Fruit fly (Drosophila melanogaster) whole organism, larva: ENCODE measurements around the gene CG3819.

Source experiments
- noc ChIP-seq: fragments of 200-800 bp; sonication (Bioruptor generic); optimal IDR thresholded peaks from 3 replicates; lab custom pipeline; 2019; ENCODE audit warnings: missing biosample characterization, mild to moderate bottlenecking, missing genetic modification characterization, moderate library complexity

Gene CG3819

DNA sequence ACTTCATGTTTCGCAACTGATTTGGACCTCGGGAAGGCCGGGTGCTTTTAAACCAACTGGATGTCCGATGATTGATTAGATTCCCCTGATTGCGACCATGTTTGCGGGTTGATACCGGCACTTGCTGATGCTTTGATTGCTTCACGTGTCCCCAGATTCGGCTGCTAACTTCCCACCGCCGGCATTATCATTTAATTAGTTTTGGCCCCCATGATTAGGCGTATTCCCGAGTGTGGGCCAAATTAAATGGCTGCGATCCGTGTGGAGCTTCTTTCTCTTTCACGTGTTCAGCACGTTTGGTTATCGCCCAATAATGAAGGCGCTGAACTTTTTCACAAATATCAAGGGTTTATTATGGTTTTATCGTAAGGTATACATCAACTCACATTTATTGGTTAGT lies at the start of gene CG3819:
Gene CG3819 (minus strand): TSS at position 23 of the 400 bp plus-strand sequence.
- TF ChIP-seq noc = no peak

dm6 chr3L:18968193-18968969 lies 46.5 kb upstream of the CG3819 start:
- no peak for TF ChIP-seq noc

DNA sequence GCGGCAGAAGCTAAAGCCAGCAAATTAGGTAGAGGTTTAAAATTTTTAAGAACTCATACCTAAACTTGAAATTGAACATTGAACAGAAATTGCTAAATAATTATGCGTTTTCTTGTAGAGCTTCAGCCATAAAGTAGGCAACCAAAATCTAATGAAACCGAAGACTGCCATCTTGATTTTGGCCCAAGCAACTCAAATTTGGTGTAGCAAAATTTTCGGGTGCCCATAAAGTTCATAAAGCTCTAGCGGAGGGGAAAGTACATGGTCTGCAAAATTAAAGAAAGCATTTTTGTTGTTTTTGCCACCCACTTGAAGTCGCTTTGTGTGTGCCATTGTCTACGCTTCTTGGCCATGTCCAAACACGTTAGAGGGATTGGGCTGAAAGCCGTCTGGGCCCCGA lies 35.1 kb upstream of the CG3819 start:
- no peak for TF ChIP-seq noc

DNA sequence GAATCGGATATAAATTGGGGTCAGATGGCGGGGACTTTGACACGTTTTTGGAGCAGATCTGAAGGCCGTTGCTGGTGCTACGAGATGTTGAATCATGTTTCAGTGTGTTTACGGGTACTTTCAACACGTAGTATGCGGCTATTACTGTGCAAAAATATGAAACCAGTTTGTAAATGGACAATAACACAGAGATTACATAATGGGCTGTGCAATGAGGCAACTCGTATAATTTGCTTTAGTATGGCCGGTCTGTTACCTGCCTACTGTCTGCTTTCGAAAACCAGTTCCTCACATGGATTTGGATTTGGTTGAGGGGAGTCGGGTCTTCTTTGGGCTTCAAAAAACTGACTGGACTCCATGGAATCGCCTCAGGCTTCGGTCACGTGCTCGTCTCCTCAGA lies 30.5 kb upstream of the CG3819 start:
- TF ChIP-seq noc = no peak

DNA sequence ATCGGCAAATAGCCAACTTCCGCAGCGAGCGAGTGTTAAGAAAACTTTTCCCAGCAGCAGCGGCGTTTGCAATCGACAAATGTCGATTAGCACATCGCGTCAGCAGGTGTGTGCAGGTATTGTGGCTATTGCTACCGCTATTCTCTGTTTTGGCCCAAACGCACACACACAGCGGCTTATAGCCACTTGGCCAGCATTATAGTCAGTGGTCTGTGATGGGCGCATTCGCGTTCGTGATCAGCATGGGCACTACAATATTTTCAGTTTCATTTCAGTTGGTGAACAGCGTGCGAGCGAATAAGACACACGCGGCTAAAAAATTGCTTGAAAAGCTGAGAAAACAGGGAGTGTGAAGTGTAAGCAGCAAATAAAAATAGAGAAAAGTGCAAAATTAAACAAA lies 28.5 kb upstream of the CG3819 start, which contains the start of gene CG6836:
Gene CG6836 (plus strand): TSS at position 271 of the 400 bp plus-strand sequence.
- no peak for TF ChIP-seq noc

DNA sequence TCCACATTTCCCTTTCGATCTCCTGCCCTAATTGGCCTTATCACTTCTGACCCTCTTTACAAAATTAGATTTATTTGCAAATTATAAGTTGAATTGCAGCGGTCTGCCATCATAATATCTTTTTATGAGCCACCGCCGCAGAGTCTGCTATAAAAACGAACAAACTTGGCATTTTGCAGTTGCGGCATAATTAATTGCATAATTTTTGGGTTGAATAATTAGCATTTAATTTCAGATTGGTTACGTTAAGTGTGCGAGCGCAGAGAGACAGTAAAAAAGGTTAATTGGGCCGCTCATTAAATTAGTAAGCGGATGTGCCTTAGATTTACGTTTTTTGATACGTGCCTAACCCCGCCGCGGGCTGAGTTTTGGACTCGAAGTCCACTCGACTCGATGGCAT lies 27.2 kb upstream of the CG3819 start:
- no peak for TF ChIP-seq noc

DNA sequence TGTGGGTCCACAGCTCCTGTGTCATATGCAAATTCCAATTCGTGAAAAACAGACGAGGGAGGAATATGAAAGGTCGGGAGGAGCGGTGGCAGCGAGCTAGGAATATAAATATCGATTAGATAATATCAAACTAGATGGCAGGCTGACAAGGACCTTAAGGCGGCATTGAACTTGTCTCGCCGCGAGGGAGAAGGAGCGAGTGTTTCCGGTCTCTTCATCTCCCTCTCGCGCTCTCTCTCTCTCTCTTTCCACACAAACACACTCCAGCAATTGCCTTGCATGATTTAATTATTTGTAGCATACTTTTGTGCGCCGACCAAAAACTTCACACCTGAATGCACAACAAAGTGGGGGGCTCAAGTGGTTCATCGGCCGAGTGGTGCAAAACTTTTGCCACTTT lies 25.0 kb upstream of the CG3819 start:
- no peak for TF ChIP-seq noc

DNA sequence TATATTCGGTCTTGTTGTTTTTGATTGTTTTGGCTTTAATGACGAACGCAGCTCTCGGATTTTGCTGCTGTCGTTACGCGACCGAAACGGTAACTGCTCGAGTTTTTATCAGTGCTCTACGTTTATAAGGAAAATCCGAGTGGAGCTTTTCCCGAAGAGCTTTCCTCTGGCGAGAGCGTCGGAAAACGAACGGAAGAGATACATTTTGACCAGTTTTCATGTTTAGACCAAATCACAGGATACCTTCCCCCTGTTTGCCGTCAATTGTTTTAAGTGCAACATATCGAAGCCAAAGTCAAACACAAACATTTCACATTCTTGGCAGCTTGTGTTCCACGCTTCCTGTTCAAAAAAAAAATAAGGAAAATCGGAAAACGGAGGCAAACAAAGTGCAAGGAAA lies 24.0 kb upstream of the CG3819 start, which contains the start of gene CG32204:
Gene CG32204 (minus strand): TSS at position 101 of the 400 bp plus-strand sequence.
- TF ChIP-seq noc = no peak

DNA sequence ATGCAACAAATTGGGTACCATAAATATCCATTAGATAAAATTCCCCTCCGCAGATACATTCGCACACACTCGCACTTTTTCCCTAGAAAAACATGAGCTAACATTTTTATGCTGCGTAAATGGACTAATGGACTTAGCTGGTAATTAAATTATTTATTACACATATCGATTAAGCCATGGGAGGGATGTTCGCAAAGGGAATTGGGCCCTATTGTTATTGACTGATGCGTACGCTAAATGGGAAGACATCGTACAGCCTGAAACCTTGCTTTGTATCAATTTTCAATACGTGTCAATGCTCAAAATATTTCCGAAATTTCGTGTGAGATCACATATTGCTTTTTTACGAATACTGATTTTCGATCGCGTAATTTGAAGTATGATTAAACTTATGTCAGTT lies 2.9 kb upstream of the CG3819 start, which contains the start of gene CG43049:
Gene CG43049 (plus strand): TSS at position 301 of the 400 bp plus-strand sequence.
- no peak for TF ChIP-seq noc

DNA sequence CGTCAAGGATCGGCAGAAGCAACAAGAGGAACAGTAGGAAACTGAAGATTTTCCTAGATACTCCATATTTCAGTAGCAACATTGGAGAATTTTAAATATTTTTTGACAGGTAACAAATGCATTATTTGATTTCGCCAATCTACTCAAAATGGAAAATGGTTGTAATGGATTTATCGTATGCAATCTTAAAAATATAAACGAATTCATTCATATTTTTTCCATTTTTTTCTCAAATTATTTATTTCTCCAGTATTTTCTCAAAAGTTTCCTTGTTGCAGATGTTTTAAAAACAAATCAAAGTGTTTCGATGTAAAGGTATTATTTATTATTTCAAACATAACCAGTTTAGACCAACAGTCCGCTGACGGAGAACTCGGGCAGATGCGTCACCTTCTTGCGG lies 1.7 kb downstream of the CG3819 start, which contains the start of gene CG18223:
Gene CG18223 (minus strand): TSS at position 101 of the 400 bp plus-strand sequence.
- no peak for TF ChIP-seq noc

- no peak for TF ChIP-seq noc
Observed at dm6 chr3L:18917281-18917680, 4.6 kb downstream of the CG3819 start, which contains the start of gene CG6839. Gene CG6839, plus strand, starts transcription at chr3L:18917581.

dm6 chr3L:18916466-18916865 lies 5.4 kb downstream of the CG3819 start:
- no peak for TF ChIP-seq noc

- no peak for TF ChIP-seq noc
Observed at dm6 chr3L:18914100-18914683, 7.7 kb downstream of the CG3819 start, which contains the start of gene COX6AL2. Gene COX6AL2, minus strand, starts transcription at chr3L:18914150.

DNA sequence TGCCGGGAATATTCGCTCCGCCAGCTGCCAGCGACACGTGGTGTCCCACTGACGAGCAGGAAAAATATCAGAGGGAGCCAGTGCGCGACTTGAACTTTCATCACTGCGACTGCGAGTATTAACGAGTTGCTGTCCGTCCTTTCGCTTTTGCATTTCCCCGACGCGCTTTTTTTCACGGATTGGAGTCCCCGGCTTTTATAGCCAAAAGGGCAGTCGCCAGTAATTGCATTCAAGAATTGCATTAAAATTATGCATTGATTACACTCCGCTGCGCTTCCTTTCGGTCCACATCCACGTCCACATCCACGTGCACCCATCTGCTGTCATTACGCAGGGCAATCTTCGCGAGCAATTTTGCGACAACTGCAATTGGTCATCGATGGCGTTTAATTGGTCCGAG lies 10.8 kb downstream of the CG3819 start, which contains the start of gene Ir75d:
Gene Ir75d (minus strand): TSS at position 101 of the 400 bp plus-strand sequence.
- TF ChIP-seq noc = no peak

DNA sequence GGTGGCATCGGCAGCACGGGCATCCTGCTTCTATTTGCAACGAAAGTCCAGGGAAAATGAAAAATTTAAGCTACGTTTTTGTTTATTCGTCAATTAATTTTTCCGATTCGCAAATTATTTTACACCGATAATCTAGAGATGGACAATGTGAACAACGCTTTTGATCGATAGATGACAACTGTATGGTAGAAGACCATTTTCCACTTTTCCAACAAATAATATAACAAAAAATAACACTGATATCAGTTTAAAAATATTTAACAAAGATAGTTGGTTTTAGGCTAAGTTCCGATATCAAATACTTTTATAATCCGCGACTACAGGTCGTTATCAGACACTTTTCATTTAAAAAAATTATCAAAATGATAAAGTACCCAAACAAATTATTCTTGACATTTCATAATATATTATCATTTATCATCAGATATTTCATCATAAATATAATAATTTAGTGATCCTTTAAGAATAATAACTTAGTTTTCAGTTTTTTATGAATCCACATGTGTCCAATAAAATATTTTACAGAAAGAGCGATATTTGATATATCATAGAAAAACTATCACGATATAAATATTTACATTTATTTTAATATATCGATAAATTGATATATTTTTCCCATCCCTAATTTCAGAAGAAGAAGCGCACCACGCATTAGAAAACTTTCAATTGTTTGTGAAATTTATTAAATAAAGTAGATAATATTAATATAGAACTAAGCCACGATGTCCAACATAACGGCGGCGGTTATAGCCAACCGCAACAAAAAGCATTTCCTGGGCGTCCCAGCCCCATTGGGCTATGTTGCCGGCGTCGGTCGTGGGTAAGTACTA lies 16.9 kb downstream of the CG3819 start, which contains the start of the genes CSN1b and Prp6:
Gene CSN1b (minus strand): TSS at position 159 of the 830 bp plus-strand sequence.
Gene Prp6 (plus strand): TSS at position 601 of the 830 bp plus-strand sequence.
- no peak for TF ChIP-seq noc

DNA sequence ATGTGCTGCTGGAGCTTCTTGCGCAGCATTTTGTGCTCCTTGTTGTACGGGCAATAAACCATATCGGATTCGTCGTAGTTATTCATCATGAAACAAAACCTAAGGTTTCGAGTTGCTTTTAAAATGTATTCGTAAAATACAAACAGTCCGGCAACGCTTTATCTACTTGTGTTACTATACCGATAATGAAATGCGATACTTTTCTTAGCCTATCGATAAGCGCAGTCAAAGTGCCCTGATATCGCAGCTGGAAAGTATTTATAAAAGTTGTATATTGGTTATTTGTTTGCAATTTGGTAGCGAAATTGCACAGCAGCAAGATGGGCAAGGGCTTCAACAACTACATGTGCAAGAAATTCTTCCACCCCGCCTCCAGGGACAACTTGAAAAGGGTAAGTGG lies 20.5 kb downstream of the CG3819 start, which contains the start of the genes arx and CG6843:
Gene arx (minus strand): TSS at position 144 of the 400 bp plus-strand sequence.
Gene CG6843 (plus strand): TSS at position 184 of the 400 bp plus-strand sequence.
- no peak for TF ChIP-seq noc
